Worm (Caenorhabditis elegans) whole organism, L4/young adult: ENCODE data around the gene C27C12.1.

Experiments
- W03F9.2 ChIP-seq: fragments of 150-350 bp; optimal IDR thresholded peaks from 2 replicates; lab custom pipeline; 2014; ENCODE audit warnings: missing biosample characterization, missing genetic modification characterization
- dao-5 ChIP-seq: sonication (generic microtip); optimal IDR thresholded peaks from 2 replicates; lab custom pipeline; 2016; ENCODE audit warnings: missing genotype, missing genetic modification characterization, moderate library complexity, missing compliant biosample characterization
- him-1 ChIP-seq: sonication (generic microtip); optimal IDR thresholded peaks from 2 replicates; lab custom pipeline; 2016; ENCODE audit warnings: missing genotype, missing genetic modification reagents, missing genetic modification characterization, missing compliant biosample characterization

C27C12.1 gene

DNA sequence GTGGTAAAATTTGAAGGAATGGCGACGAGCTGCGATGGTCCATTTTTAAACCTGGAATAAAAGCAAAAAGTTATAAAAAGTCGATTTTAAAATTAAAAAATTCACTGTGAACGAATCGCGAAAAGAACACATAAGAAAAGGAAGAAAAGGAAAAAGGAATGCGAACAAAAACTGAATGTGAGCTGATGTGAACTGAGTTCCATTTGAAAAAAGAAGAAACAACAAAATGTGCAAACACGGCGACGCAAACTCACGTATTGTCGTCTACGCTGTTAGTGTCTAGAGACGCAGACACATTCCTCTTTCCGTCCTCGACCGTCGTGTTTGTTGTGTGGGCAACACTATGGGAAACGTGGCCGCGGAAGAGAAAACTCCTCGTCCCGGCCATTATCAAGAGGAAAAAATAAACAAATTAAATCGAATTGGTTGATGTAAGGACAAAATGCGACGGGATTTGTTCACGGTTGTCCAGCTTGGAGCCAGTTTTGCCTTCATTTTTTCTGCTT lies at the start of gene C27C12.1, which contains the start of gene C27C12.4:
TSS of gene C27C12.1 (minus strand) at position 51 of the 506 bp plus-strand sequence.
TSS of gene C27C12.4 (plus strand) at position 375 of the 506 bp plus-strand sequence.
- no peak for TF ChIP-seq W03F9.2 (tag; lab: Kevin White, UChicago)
- TF ChIP-seq dao-5 (tag; lab: Kevin White, UChicago): no peak
- peak; percentile 63 for TF ChIP-seq him-1 (tag; lab: Kevin White, UChicago)

DNA sequence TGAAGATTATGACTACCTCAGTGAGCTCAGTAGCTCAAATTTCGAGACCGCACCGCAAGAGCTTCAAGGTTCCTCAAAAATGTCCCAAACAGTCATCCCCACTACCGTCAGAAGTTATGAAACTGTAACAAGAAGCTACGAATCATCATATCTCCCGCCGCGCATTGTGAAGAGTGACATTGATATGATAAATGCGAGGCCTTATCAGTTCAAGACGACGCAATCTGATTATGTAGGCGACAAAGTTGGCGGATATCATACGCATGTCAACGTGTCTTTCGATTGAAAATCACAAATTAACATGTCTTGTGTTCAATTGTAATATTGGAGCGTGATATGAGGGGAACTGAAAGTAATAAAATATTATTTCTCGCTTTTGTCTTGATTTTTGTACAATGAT lies 46.9 kb upstream of the C27C12.1 start:
- no peak for TF ChIP-seq him-1 (tag; lab: Kevin White, UChicago)
- TF ChIP-seq W03F9.2 (tag; lab: Kevin White, UChicago): no peak
- TF ChIP-seq dao-5 (tag; lab: Kevin White, UChicago): no peak

DNA sequence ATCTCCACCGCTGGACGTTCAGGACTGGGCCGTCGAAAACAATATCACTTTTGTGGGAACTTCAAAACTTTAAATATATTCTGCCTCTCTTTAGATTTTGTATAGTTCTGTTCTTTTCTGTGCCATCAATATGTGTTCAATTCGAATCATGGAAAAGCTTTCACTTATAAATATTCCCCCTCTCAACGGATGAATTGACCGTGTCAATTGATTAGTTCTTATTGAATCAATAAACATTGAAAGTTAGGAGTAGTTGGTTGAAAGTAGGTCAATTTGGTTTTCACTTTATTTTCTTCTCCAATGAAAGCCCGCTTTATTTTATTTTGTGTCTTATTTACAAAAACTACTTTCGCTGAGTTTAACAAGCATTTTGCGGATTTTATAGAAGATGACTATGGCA lies 44.6 kb upstream of the C27C12.1 start, which contains the start of gene lips-8:
TSS of gene lips-8 (plus strand) at position 301 of the 400 bp plus-strand sequence.
- no peak for TF ChIP-seq dao-5 (tag; lab: Kevin White, UChicago)
- no peak for TF ChIP-seq W03F9.2 (tag; lab: Kevin White, UChicago)
- TF ChIP-seq him-1 (tag; lab: Kevin White, UChicago): no peak

DNA sequence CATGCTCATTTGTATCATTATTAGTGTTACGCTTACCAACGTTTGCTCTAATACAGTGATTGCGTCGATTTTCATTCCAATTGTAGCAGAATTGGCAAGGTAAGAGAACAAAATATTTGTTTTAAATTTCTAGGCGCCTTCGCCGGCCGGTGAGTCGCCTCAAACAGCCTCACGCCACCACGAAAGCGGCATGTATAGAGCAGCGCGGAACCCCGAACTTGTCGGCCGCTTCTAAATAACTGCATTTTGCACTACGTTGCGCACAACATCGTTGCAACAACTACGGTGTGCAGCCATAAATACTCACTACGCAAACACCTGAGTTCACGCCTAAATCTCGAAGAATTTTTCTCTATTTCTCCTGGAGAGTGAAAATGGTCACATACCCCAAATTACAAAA lies 43.6 kb upstream of the C27C12.1 start:
- TF ChIP-seq him-1 (tag; lab: Kevin White, UChicago) (no peak), dao-5 (tag; lab: Kevin White, UChicago) (no peak), W03F9.2 (tag; lab: Kevin White, UChicago) (no peak)

DNA sequence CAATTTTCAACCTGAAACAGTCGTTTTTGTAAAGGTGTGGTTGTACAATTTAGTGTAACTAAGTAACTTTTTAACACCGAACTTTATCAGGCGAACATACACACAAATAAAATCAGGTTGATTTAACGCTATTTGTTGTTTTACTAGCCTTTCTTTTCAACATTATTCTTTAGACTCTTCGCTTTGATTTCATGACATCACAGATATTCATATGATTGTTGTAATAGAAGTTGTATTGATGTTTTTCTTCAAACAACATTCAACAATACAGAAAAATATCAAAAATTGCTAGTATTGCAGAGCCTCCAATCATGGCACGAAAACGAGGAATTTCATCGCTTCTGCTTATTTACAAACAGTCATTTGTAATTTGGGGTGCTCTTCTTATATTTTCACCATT lies 41.3 kb upstream of the C27C12.1 start, which contains the start of gene nac-1:
TSS of gene nac-1 (plus strand) at position 301 of the 400 bp plus-strand sequence.
- TF ChIP-seq dao-5 (tag; lab: Kevin White, UChicago): no peak
- no peak for TF ChIP-seq him-1 (tag; lab: Kevin White, UChicago)
- no peak for TF ChIP-seq W03F9.2 (tag; lab: Kevin White, UChicago)

DNA sequence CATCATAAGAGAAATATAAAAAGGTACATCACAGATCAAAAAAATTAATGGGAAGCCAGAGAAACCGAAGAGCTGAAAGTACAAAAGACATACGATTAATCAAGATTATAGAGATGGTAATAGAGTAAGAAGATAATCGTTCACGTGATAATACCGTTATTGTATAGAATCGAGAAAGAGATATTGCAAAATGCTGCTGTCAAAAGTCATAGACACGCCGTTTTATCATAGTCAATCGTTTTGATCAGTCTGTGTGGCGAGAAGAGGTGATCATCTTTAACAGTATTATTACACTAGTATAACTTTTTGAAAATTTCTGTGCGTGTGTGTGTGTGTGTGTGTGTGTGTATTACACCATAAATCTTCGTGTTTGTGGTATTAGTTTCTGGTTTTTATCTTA lies 40.8 kb upstream of the C27C12.1 start:
- TF ChIP-seq dao-5 (tag; lab: Kevin White, UChicago) (no peak), him-1 (tag; lab: Kevin White, UChicago) (no peak), W03F9.2 (tag; lab: Kevin White, UChicago) (no peak)

DNA sequence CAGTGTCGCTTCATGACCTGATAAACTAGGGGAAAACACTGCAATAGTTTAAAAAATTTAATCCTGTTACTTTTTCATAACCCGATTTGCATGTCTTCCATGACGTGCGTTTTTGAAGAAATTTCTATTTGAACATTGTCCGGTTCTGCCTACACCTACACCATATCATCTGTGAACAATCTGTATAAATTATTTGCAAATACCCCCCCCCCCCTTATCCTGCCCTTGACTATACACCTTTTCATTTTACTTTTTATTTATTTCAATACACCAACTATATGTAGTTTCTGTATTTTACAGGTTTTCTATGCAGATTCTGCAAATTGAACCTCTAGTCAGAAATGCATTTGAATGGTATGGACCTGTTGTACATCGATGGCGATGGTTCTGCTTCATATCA lies 34.6 kb upstream of the C27C12.1 start, which contains the start of gene daf-6:
TSS of gene daf-6 (plus strand) at position 301 of the 400 bp plus-strand sequence.
- TF ChIP-seq W03F9.2 (tag; lab: Kevin White, UChicago): no peak
- TF ChIP-seq him-1 (tag; lab: Kevin White, UChicago): no peak
- TF ChIP-seq dao-5 (tag; lab: Kevin White, UChicago): no peak

DNA sequence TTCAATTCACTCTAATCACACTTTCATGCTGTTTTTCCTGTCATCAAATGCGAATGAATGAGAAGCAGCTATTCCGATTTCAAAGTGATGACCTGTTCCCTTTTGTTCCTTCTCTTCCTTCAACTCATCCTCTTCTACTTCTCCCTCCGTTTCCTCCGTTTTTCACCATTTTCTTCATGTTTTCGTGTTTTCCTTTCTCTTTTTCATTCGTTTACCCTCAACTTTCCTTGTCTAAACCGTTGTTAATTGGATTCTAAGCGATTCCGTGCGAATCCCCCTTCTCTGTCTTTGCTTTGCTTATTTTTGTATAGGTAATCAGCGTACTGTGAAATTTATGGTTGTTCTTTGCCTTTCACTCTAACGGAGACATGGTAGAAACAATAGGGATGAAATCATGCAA lies 32.3 kb upstream of the C27C12.1 start:
- TF ChIP-seq W03F9.2 (tag; lab: Kevin White, UChicago) (no peak), him-1 (tag; lab: Kevin White, UChicago) (no peak), dao-5 (tag; lab: Kevin White, UChicago) (no peak)

DNA sequence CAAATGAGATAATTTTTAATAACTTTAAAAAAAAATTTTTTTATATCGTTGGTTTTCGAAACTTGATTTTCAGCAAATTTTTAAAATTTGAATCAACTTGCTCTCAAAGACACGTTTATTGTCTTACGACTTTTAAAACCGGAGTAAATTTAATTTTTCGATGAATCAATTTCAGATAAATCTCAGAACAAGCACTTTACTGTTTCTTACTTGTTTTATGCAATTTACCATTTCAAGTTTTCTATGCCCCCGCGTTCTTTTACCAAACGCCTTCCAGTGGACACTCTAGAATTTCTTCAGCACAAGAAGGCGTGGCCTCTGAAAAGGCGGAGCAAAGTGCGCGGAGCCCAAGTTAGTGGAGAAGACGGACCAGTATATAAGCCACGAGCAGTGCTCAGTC lies 27.6 kb upstream of the C27C12.1 start, which contains the start of gene flp-8:
TSS of gene flp-8 (plus strand) at position 301 of the 400 bp plus-strand sequence.
- TF ChIP-seq dao-5 (tag; lab: Kevin White, UChicago) (no peak), W03F9.2 (tag; lab: Kevin White, UChicago) (no peak), him-1 (tag; lab: Kevin White, UChicago) (no peak)

DNA sequence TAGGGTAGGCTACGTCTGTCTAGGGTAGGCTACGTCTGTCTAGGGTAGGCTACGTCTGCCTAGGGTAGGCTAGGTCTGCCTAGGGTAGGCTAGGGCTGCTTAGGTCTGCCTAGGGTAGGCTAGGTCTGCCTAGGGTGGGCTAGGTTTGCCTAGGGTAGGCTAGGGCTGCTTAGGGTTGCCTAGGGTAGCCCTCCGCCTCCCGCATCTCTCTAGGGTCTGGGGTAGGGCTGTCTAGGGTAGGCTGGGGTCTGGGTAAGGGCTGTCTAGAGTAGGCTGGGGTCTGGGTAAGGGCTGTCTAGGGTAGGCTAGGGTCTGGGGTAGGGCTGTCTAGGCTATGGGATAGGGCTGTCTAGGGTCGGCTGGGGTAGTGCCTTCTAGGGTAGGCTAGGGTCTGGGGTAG lies 24.1 kb upstream of the C27C12.1 start:
- TF ChIP-seq dao-5 (tag; lab: Kevin White, UChicago) (no peak), W03F9.2 (tag; lab: Kevin White, UChicago) (no peak), him-1 (tag; lab: Kevin White, UChicago) (no peak)

DNA sequence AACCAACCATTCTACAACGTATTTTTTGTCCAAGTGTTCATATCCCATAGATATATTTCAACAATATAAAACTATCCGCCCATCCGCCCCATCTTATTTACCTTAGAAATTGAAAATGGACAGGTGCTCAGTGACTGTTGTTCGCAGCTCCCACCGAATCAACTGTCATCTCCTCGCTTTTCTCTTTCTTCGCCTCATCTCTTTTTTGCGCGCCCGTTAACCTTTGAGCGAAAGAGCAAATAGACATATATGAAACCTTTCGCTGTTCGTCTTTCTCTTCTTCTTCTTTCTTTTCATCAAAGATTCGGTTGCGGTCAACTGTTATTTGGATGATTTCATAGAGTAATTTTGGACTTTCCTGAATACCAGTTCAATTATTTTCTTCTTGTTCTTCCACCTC lies 22.1 kb upstream of the C27C12.1 start, which contains the start of gene sssh-1:
TSS of gene sssh-1 (plus strand) at position 301 of the 400 bp plus-strand sequence.
- TF ChIP-seq him-1 (tag; lab: Kevin White, UChicago): no peak
- TF ChIP-seq dao-5 (tag; lab: Kevin White, UChicago): no peak
- no peak for TF ChIP-seq W03F9.2 (tag; lab: Kevin White, UChicago)

DNA sequence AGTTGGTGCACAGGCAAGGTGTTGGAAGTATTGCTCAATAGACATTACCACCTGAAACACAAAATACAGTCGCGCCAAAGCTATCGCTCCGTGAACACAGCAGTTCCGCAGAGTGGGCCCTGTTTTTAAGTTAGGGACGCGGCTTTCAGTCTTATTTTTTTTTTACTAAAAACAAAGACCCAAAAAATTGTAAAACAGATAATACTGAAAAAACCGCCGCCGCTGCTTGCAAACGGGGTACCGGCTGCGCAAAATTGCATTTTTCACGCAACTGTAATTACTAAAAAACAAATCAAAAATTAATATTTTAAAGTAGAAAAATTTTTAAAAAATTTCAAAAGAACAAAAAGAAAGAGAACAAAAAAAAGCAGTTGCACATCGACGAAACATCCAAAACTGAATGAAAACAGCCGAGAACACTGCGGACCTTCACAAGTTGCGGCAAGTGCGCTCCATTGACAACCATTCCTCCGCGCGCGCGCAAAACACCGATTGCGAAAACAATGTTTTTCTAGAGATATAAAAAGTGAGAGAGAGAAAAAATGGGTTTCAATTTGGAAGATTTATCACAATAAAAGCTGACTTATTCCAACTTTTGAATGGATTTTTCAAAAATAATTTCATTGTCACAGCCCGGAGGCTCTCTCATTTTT lies 19.4 kb upstream of the C27C12.1 start, which contains the start of gene F31F6.3:
TSS of gene F31F6.3 (minus strand) at position 51 of the 653 bp plus-strand sequence.
- TF ChIP-seq dao-5 (tag; lab: Kevin White, UChicago): no peak
- no peak for TF ChIP-seq W03F9.2 (tag; lab: Kevin White, UChicago)
- no peak for TF ChIP-seq him-1 (tag; lab: Kevin White, UChicago)

DNA sequence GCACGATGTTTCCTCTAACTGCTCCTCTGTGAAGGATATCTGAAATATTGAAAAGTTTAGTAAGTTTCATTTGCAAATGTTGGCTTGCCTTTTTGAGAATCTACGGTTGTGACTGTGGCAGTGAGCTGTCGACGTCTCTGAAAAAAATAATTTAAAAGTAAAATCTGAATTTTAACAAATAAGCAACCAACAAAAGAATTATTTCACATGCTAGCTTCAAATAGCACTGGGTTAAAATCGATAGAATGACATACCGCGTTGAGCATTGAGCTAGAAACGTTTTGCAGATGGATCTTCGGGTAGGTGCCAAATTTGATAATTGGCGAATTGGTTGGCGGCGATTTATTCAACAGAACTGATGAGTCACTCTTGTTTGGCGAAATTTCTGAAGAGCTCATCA lies 18.2 kb upstream of the C27C12.1 start, which contains the start of gene F31F6.2:
TSS of gene F31F6.2 (minus strand) at position 101 of the 400 bp plus-strand sequence.
- no peak for TF ChIP-seq W03F9.2 (tag; lab: Kevin White, UChicago)
- no peak for TF ChIP-seq him-1 (tag; lab: Kevin White, UChicago)
- no peak for TF ChIP-seq dao-5 (tag; lab: Kevin White, UChicago)
